Fruit fly (Drosophila melanogaster) whole organism, pupa: ENCODE data around the gene Drsl3.
A peak's percentile ranks its signal among the peaks of the same experiment; 100 is the strongest.

ENCODE experiments used
- CG10348 ChIP-seq: fragments of 200-800 bp; sonication (Bioruptor generic); IDR thresholded peaks from 2 replicates; pipeline ENCODE4 v1.3.6; 2022; ENCODE audit warnings: missing biosample characterization, missing genetic modification characterization
- CG12605 ChIP-seq: fragments of 200-800 bp; sonication (Bioruptor generic); IDR thresholded peaks from 2 replicates; pipeline ENCODE4 v1.3.6; 2022; ENCODE audit warnings: missing biosample characterization, missing genetic modification characterization
- CG13204 ChIP-seq: fragments of 200-800 bp; sonication (Bioruptor generic); optimal IDR thresholded peaks from 2 replicates; lab custom pipeline; 2018; ENCODE audit warnings: missing biosample characterization, mild to moderate bottlenecking, missing genetic modification characterization, moderate library complexity
- CG14655 ChIP-seq: fragments of 200-800 bp; sonication (Bioruptor generic); optimal IDR thresholded peaks from 3 replicates; lab custom pipeline; 2017; ENCODE audit warnings: mild to moderate bottlenecking, missing biosample characterization, missing genetic modification reagents, missing genetic modification characterization
- CG15710 ChIP-seq: fragments of 200-800 bp; sonication (Bioruptor generic); optimal IDR thresholded peaks from 2 replicates; lab custom pipeline; 2018; ENCODE audit warnings: missing biosample characterization, mild to moderate bottlenecking, missing genetic modification characterization, moderate library complexity
- CG17806 ChIP-seq: fragments of 200-800 bp; sonication (Bioruptor generic); optimal IDR thresholded peaks from 2 replicates; lab custom pipeline; 2018; ENCODE audit warnings: missing biosample characterization, mild to moderate bottlenecking, missing genetic modification characterization, moderate library complexity
- CG32121 ChIP-seq: fragments of 200-800 bp; sonication (Bioruptor generic); IDR thresholded peaks from 2 replicates; pipeline ENCODE4 v1.3.6; 2022; ENCODE audit warnings: missing biosample characterization, missing genetic modification characterization
- CG34367 ChIP-seq: fragments of 200-800 bp; sonication (Bioruptor generic); optimal IDR thresholded peaks from 2 replicates; lab custom pipeline; 2018; ENCODE audit warnings: missing biosample characterization, mild to moderate bottlenecking, missing genetic modification characterization
- CG4496 ChIP-seq: fragments of 200-800 bp; sonication (Bioruptor generic); IDR thresholded peaks from 3 replicates; pipeline ENCODE4 v1.3.6; 2022; ENCODE audit warnings: missing biosample characterization, missing genetic modification characterization
- CG8159 ChIP-seq: fragments of 200-800 bp; sonication (Bioruptor generic); optimal IDR thresholded peaks from 3 replicates; lab custom pipeline; 2018; ENCODE audit warnings: missing biosample characterization, mild to moderate bottlenecking, missing genetic modification characterization, moderate library complexity
- CG8301 ChIP-seq: fragments of 200-800 bp; sonication (Bioruptor generic); optimal IDR thresholded peaks from 2 replicates; lab custom pipeline; 2018; ENCODE audit warnings: missing biosample characterization, mild to moderate bottlenecking, missing genetic modification characterization
- CG9948 ChIP-seq: fragments of 200-800 bp; sonication (Bioruptor generic); optimal IDR thresholded peaks from 2 replicates; lab custom pipeline; 2018; ENCODE audit warnings: missing biosample characterization, mild to moderate bottlenecking, missing genetic modification characterization, moderate library complexity
- D1 ChIP-seq: fragments of 200-800 bp; sonication (Bioruptor generic); optimal IDR thresholded peaks from 2 replicates; lab custom pipeline; 2018; ENCODE audit warnings: missing biosample characterization, mild to moderate bottlenecking, missing genetic modification characterization, moderate library complexity
- EcR ChIP-seq: fragments of 200-800 bp; sonication (Bioruptor generic); optimal IDR thresholded peaks from 3 replicates; lab custom pipeline; 2019; ENCODE audit warnings: missing biosample characterization, missing genetic modification characterization, mild to moderate bottlenecking, moderate library complexity, missing genetic modification reagents
- Ets98B ChIP-seq: fragments of 200-800 bp; sonication (Bioruptor generic); IDR thresholded peaks from 2 replicates; pipeline ENCODE4 v1.3.6; 2022; ENCODE audit warnings: missing biosample characterization, missing genetic modification characterization
- Pif1A ChIP-seq: fragments of 200-800 bp; sonication (Bioruptor generic); optimal IDR thresholded peaks from 3 replicates; lab custom pipeline; 2016; ENCODE audit warnings: missing biosample characterization, missing genetic modification characterization
- Pif1B ChIP-seq: fragments of 200-800 bp; sonication (Bioruptor generic); optimal IDR thresholded peaks from 3 replicates; lab custom pipeline; 2016; ENCODE audit warnings: missing biosample characterization, missing genetic modification characterization
- Snoo ChIP-seq: fragments of 200-800 bp; sonication (Bioruptor generic); optimal IDR thresholded peaks from 3 replicates; lab custom pipeline; 2017; ENCODE audit warnings: missing biosample characterization, mild to moderate bottlenecking, missing genetic modification characterization, inconsistent platforms
- fd96Ca ChIP-seq: fragments of 200-800 bp; sonication (Bioruptor generic); IDR thresholded peaks from 3 replicates; pipeline ENCODE4 v1.3.6; 2022; ENCODE audit warnings: missing biosample characterization, missing genetic modification characterization
- gl ChIP-seq: fragments of 200-800 bp; sonication (Bioruptor generic); optimal IDR thresholded peaks from 2 replicates; lab custom pipeline; 2018; ENCODE audit warnings: missing biosample characterization, mild to moderate bottlenecking, missing genetic modification characterization
- rn ChIP-seq: fragments of 200-800 bp; sonication (Bioruptor generic); IDR thresholded peaks from 2 replicates; pipeline ENCODE4 v1.3.6; 2022; ENCODE audit warnings: missing biosample characterization, missing genetic modification characterization

Drsl3 gene

DNA sequence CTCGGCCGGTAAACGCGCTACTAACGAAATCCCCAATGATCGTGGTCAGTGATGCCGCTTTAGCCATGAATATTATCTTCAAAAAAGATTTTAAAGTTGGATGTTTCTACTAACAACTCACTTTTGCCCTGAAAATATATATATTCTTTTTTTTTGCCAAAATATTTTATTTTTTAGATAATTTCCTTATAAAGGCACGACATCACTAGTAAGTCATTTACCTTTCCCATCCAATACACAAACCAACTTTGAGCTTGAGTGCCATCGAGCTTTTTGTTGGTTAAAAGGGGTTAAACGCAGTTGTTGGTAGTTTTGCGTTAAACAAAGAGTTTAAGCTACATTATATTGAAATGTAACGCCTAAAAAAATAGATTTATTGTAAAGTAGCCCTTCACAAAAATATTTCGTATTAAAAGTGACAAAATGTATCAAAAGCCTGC lies 11.7 kb upstream of the Drsl3 start, which contains the start of gene CG14968:
TSS of gene CG14968 (minus strand) at position 26 of the 440 bp plus-strand sequence.
- TF ChIP-seq EcR (GFP tag; lab: Kevin White, UChicago) = peak; percentile 98
- TF ChIP-seq Pif1B (GFP tag; lab: Kevin White, UChicago) = peak; percentile 96
- peak; percentile 97 for TF ChIP-seq CG12605
- TF ChIP-seq CG13204 = peak; percentile 59
- peak; percentile 94 for TF ChIP-seq CG15710 (tag; lab: Kevin White, UChicago)
- TF ChIP-seq Pif1A = peak; percentile 95
- peak; percentile 94 for TF ChIP-seq CG14655
- peak; percentile 97 for TF ChIP-seq Snoo
- TF ChIP-seq rn (GFP tag; lab: Robert Waterston, UW) = peak; percentile 91
- peak; percentile 94 for TF ChIP-seq CG17806 (tag; lab: Kevin White, UChicago)
- peak; percentile 80 for TF ChIP-seq gl
- TF ChIP-seq CG10348 (GFP tag; lab: Robert Waterston, UW) = peak; percentile 68
- peak; percentile 90 for TF ChIP-seq D1 (tag; lab: Kevin White, UChicago)
- TF ChIP-seq CG4496 (GFP tag; lab: Robert Waterston, UW) = peak; percentile 98
- TF ChIP-seq CG34367 (tag; lab: Kevin White, UChicago) = peak; percentile 87
- TF ChIP-seq CG8159 (tag; lab: Kevin White, UChicago) = peak; percentile 92
- peak; percentile 95 for TF ChIP-seq Ets98B
- TF ChIP-seq fd96Ca (GFP tag; lab: Robert Waterston, UW) = peak; percentile 94
- TF ChIP-seq CG9948 = peak; percentile 91
- TF ChIP-seq CG32121 (GFP tag; lab: Robert Waterston, UW) = peak; percentile 95
- TF ChIP-seq CG8301 (tag; lab: Kevin White, UChicago) = peak; percentile 92

DNA sequence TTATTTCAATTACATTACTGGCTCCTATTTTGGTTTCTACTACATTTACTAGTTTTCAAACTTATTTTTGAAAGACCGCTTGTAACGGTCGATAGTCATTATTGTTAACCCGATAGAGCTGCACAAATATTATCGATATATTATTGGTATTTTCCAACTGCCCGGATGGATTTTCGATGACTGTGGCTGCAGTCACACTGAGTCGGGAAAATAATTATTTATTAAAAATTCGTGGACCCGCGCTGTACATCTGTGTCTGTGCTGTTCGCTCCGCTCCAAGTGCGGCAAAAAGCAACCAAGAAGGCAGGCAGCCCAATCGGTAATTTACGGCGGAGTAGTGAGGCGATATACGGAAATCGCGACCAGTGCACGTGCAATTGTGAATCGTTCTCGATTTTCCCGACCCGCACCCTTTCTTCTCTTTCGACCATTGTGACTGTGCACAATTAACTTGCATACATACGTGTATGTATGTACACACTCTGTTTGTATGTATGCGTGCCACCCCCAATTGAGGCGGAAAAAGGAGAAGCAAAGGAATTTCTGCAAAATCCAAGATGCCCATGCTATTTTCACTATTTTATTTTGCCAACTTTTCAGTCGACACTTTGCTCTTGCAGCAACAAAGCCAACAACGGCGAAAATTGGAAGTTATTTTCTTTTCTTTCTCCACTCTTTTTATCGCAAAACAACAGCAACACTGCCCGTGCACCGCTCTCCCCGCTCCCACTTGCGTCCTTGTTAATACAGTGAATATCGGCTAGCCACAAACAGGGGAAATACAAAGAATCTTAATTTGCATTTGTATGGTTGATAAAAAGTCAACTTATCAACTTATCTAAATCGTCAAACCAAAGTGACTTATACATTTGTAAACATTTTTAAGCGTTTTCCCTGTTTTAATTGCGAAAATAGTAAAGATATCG lies 11.0 kb upstream of the Drsl3 start, which contains the start of gene ZnT63C:
TSS of gene ZnT63C (plus strand) at position 175 of the 926 bp plus-strand sequence.
- TF ChIP-seq CG10348 (GFP tag; lab: Robert Waterston, UW) (no peak), D1 (tag; lab: Kevin White, UChicago) (no peak), CG34367 (tag; lab: Kevin White, UChicago) (no peak), CG15710 (tag; lab: Kevin White, UChicago) (peak; percentile 25), CG13204 (no peak), rn (GFP tag; lab: Robert Waterston, UW) (peak; percentile 42; the same call in 1 of the 2 replicates), EcR (GFP tag; lab: Kevin White, UChicago) (no peak), CG8301 (tag; lab: Kevin White, UChicago) (peak; percentile 53), CG14655 (peak; percentile 60), CG17806 (tag; lab: Kevin White, UChicago) (peak; percentile 38), Snoo (no peak), Ets98B (peak; percentile 18; the same call in 1 of the 2 replicates), CG8159 (tag; lab: Kevin White, UChicago) (no peak), Pif1B (GFP tag; lab: Kevin White, UChicago) (no peak), Pif1A (peak; percentile 42), CG12605 (peak; percentile 41), CG9948 (peak; percentile 18), CG32121 (GFP tag; lab: Robert Waterston, UW) (peak; percentile 54; the same call in 1 of the 2 replicates), CG4496 (GFP tag; lab: Robert Waterston, UW) (peak; percentile 72), gl (peak; percentile 71), fd96Ca (GFP tag; lab: Robert Waterston, UW) (0 out of 3 replicates have a peak, but pooled peaks have one; percentile 26)

DNA sequence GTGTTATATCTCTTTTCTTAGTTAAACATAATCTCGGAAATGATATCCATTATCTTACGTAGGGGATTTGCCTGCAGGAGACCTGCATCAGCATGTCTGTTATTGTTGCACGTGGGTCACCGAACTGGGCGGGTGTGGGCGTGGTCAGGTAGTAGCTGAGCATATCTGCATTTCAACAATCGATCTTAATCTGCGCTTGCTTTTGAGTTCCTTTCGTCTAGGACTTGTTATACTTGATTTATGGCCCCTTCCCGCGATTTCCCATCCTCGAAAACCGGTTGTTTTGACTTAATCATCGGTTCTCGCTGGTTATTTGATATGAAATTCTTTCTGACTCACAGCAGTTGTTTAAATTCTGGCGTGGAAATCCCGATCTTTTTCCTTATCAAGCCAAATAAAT lies 10.1 kb upstream of the Drsl3 start:
- TF ChIP-seq CG34367 (tag; lab: Kevin White, UChicago) (no peak), EcR (GFP tag; lab: Kevin White, UChicago) (peak; percentile 85)

DNA sequence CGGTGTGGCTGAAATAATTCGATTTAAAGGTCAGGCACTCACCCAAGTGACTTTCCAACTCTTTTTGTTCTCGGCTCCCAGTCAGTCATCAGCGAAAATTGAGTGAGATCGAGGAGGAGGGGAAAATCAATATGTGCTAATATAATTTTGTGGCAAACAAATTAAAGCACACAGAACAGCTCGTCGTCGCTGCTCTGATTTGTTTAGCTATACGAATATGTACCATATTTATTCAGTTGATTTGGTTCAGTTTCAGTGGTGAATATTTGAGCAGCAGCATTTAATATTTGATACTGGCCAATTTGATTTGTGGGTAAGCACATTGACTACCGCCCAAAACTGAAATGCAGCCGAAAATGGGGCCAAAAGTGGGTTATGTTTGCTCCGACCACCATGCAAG lies 9.4 kb upstream of the Drsl3 start:
- TF ChIP-seq CG12605 (no peak), rn (GFP tag; lab: Robert Waterston, UW) (no peak), CG10348 (GFP tag; lab: Robert Waterston, UW) (no peak), Pif1A (no peak), CG8159 (tag; lab: Kevin White, UChicago) (no peak), D1 (tag; lab: Kevin White, UChicago) (no peak), CG32121 (GFP tag; lab: Robert Waterston, UW) (no peak), CG14655 (no peak), fd96Ca (GFP tag; lab: Robert Waterston, UW) (no peak), CG4496 (GFP tag; lab: Robert Waterston, UW) (no peak), CG34367 (tag; lab: Kevin White, UChicago) (no peak), Snoo (no peak), CG15710 (tag; lab: Kevin White, UChicago) (no peak), CG8301 (tag; lab: Kevin White, UChicago) (no peak)

DNA sequence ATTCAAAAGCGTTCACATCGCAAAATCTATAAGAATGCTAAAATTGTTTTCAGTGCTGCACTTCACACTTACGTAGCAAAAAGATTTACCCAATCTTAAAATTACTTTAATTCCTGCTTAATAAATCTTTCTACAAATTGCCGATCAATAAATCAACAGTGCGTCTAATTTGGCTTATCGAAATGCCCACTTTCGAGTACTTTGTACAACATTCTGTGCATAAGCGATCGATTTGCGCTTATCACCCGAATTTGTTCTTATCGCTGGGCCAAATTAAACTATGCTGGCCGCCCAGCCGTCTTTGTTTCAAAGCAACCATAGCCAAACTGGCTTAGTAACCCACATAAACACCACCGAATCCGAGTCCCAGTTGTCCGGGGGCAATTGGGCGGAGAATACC lies 8.3 kb upstream of the Drsl3 start:
- no peak for TF ChIP-seq CG8159 (tag; lab: Kevin White, UChicago)
- no peak for TF ChIP-seq CG13204
- TF ChIP-seq rn (GFP tag; lab: Robert Waterston, UW) = no peak
- no peak for TF ChIP-seq gl
- TF ChIP-seq CG34367 (tag; lab: Kevin White, UChicago) = no peak
- TF ChIP-seq CG4496 (GFP tag; lab: Robert Waterston, UW) = no peak
- TF ChIP-seq, all 21 proteins: peak for 0
